Worm (Caenorhabditis elegans): ENCODE results near the gene F28C6.10.

The F28C6.10 gene

DNA sequence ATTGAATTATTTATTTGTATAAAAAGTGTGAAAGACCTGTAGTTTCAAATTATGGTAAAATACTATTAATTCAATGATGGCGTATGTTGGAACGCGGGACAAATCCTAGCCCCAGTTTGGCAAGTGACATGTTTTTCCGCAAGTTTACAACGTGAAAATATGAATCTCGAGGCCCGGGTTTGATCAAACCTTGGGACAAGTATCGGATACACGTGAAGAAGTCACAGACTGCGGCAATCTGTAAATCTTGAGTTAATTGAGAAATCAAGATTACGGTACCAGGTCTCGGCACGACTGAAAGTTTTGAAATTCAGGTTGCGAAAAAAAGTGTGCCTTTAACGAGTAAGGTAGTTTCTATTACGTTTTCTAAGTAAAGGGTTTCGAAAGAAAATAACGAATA lies 24.7 kb upstream of the F28C6.10 start:
- TF ChIP-seq hlh-30 (tag; optimal IDR thresholded peaks at IDR 0.05; ENCODE audit: insufficient read depth) (peak; percentile 7), ama-1 (optimal IDR thresholded peaks at IDR 0.05) (peak; percentile 58), zip-2 (tag; optimal IDR thresholded peaks at IDR 0.05) (no peak), lin-39 (tag; optimal IDR thresholded peaks at IDR 0.05) (no peak), lin-38 (GFP tag; IDR thresholded peaks at IDR 0.05) (0 out of 2 replicates have a peak, but pooled peaks have one; percentile 28), hif-1 (tag; optimal IDR thresholded peaks at IDR 0.05) (no peak)

ce11 chrII:8585036-8585627 lies 22.6 kb upstream of the F28C6.10 start, which contains the start of gene F54C9.11:
TSS of gene F54C9.11 (minus strand) at chrII:8585086.
- TF ChIP-seq nhr-28 (tag; optimal IDR thresholded peaks at IDR 0.05) (peak; percentile 16), zfp-3 (GFP tag; conservative IDR thresholded peaks at IDR 0.05) (no peak), mdl-1 (tag; optimal IDR thresholded peaks at IDR 0.05) (peak in 1 of 2 experiments; percentile 55), ceh-28 (tag; optimal IDR thresholded peaks at IDR 0.05) (no peak), nhr-111 (GFP tag; optimal IDR thresholded peaks at IDR 0.05) (no peak), mxl-2 (GFP tag; conservative IDR thresholded peaks at IDR 0.05) (no peak), zag-1 (tag; optimal IDR thresholded peaks at IDR 0.05) (no peak), ctbp-1 (GFP tag; IDR thresholded peaks at IDR 0.05) (peak; percentile 43; the same call in 1 of the 2 replicates), ceh-20 (GFP tag; IDR thresholded peaks at IDR 0.05) (no peak), ceh-32 (tag; optimal IDR thresholded peaks at IDR 0.05; ENCODE audit: poor library complexity) (no peak), lin-29 (GFP tag; IDR thresholded peaks at IDR 0.05) (no peak), spr-1 (tag; optimal IDR thresholded peaks at IDR 0.05) (no peak), mes-2 (tag; optimal IDR thresholded peaks at IDR 0.05; ENCODE audit: poor library complexity, severe bottlenecking) (no peak), nhr-237 (tag; optimal IDR thresholded peaks at IDR 0.05) (no peak), arid-1 (GFP tag; conservative IDR thresholded peaks at IDR 0.05) (no peak), ZK337.2 (GFP tag; IDR thresholded peaks at IDR 0.05) (no peak), unc-62 (GFP tag; optimal IDR thresholded peaks at IDR 0.05 in 1 of 2) (no peak), unc-62 (tag; optimal IDR thresholded peaks at IDR 0.05) (no peak), F10B5.3 (tag; optimal IDR thresholded peaks at IDR 0.05) (no peak), nhr-76 (tag; optimal IDR thresholded peaks at IDR 0.05) (no peak), vab-7 (GFP tag; IDR thresholded peaks at IDR 0.05) (no peak), T26A8.4 (GFP tag; IDR thresholded peaks at IDR 0.05) (peak; percentile 83; the same call in 1 of the 2 replicates), Y5F2A.4 (GFP tag; optimal IDR thresholded peaks at IDR 0.05) (no peak), hif-1 (tag; optimal IDR thresholded peaks at IDR 0.05) (peak in 1 of 2 experiments; percentile 24), hlh-11 (tag; optimal IDR thresholded peaks at IDR 0.05) (peak; percentile 65), gei-8 (GFP tag; optimal IDR thresholded peaks at IDR 0.05) (no peak), R02D3.7 (tag; optimal IDR thresholded peaks at IDR 0.05) (no peak), hlh-30 (tag; optimal IDR thresholded peaks at IDR 0.05; ENCODE audit: insufficient read depth) (peak; percentile 57), nhr-6 (tag; optimal IDR thresholded peaks at IDR 0.05) (no peak), mep-1 (tag; optimal IDR thresholded peaks at IDR 0.05) (peak; percentile 53), madf-5 (GFP tag; IDR thresholded peaks at IDR 0.05) (no peak), ztf-7 (tag; optimal IDR thresholded peaks at IDR 0.05) (no peak), lsy-2 (tag; optimal IDR thresholded peaks at IDR 0.05) (peak in 1 of 2 experiments; percentile 45), dve-1 (tag; optimal IDR thresholded peaks at IDR 0.05; ENCODE audit: insufficient read depth) (peak; percentile 31), dpl-1 (GFP tag; optimal IDR thresholded peaks at IDR 0.05) (no peak), F37D6.2 (tag; optimal IDR thresholded peaks at IDR 0.05) (no peak), rbr-2 (tag; optimal IDR thresholded peaks at IDR 0.05) (peak; percentile 18), mxl-3 (GFP tag; optimal IDR thresholded peaks at IDR 0.05) (peak; percentile 4), nhr-48 (tag; optimal IDR thresholded peaks at IDR 0.05) (peak; percentile 51), sdz-12 (GFP tag; optimal IDR thresholded peaks at IDR 0.05) (no peak), F44E2.7 (GFP tag; IDR thresholded peaks at IDR 0.05) (no peak), daf-16 (GFP tag; optimal IDR thresholded peaks at IDR 0.05) (peak in 1 of 2 experiments; percentile 57), daf-16 (tag; optimal IDR thresholded peaks at IDR 0.05) (no peak)
